Fruit fly (Drosophila melanogaster) whole organism, pupa: ENCODE results near the gene RpS14b.

Source experiments
- CG10348 ChIP-seq: fragments of 200-800 bp; sonication (Bioruptor generic); IDR thresholded peaks from 2 replicates; pipeline ENCODE4 v1.3.6; 2022; ENCODE audit warnings: missing biosample characterization, missing genetic modification characterization
- CG12605 ChIP-seq: fragments of 200-800 bp; sonication (Bioruptor generic); IDR thresholded peaks from 2 replicates; pipeline ENCODE4 v1.3.6; 2022; ENCODE audit warnings: missing biosample characterization, missing genetic modification characterization
- CG13204 ChIP-seq: fragments of 200-800 bp; sonication (Bioruptor generic); optimal IDR thresholded peaks from 2 replicates; lab custom pipeline; 2018; ENCODE audit warnings: missing biosample characterization, mild to moderate bottlenecking, missing genetic modification characterization, moderate library complexity
- CG14655 ChIP-seq: fragments of 200-800 bp; sonication (Bioruptor generic); optimal IDR thresholded peaks from 3 replicates; lab custom pipeline; 2017; ENCODE audit warnings: mild to moderate bottlenecking, missing biosample characterization, missing genetic modification reagents, missing genetic modification characterization
- CG15710 ChIP-seq: fragments of 200-800 bp; sonication (Bioruptor generic); optimal IDR thresholded peaks from 2 replicates; lab custom pipeline; 2018; ENCODE audit warnings: missing biosample characterization, mild to moderate bottlenecking, missing genetic modification characterization, moderate library complexity
- CG17806 ChIP-seq: fragments of 200-800 bp; sonication (Bioruptor generic); optimal IDR thresholded peaks from 2 replicates; lab custom pipeline; 2018; ENCODE audit warnings: missing biosample characterization, mild to moderate bottlenecking, missing genetic modification characterization, moderate library complexity
- CG32121 ChIP-seq: fragments of 200-800 bp; sonication (Bioruptor generic); IDR thresholded peaks from 2 replicates; pipeline ENCODE4 v1.3.6; 2022; ENCODE audit warnings: missing biosample characterization, missing genetic modification characterization
- CG34367 ChIP-seq: fragments of 200-800 bp; sonication (Bioruptor generic); optimal IDR thresholded peaks from 2 replicates; lab custom pipeline; 2018; ENCODE audit warnings: missing biosample characterization, mild to moderate bottlenecking, missing genetic modification characterization
- CG4496 ChIP-seq: fragments of 200-800 bp; sonication (Bioruptor generic); IDR thresholded peaks from 3 replicates; pipeline ENCODE4 v1.3.6; 2022; ENCODE audit warnings: missing biosample characterization, missing genetic modification characterization
- CG8159 ChIP-seq: fragments of 200-800 bp; sonication (Bioruptor generic); optimal IDR thresholded peaks from 3 replicates; lab custom pipeline; 2018; ENCODE audit warnings: missing biosample characterization, mild to moderate bottlenecking, missing genetic modification characterization, moderate library complexity
- CG8301 ChIP-seq: fragments of 200-800 bp; sonication (Bioruptor generic); optimal IDR thresholded peaks from 2 replicates; lab custom pipeline; 2018; ENCODE audit warnings: missing biosample characterization, mild to moderate bottlenecking, missing genetic modification characterization
- CG9948 ChIP-seq: fragments of 200-800 bp; sonication (Bioruptor generic); optimal IDR thresholded peaks from 2 replicates; lab custom pipeline; 2018; ENCODE audit warnings: missing biosample characterization, mild to moderate bottlenecking, missing genetic modification characterization, moderate library complexity
- D1 ChIP-seq: fragments of 200-800 bp; sonication (Bioruptor generic); optimal IDR thresholded peaks from 2 replicates; lab custom pipeline; 2018; ENCODE audit warnings: missing biosample characterization, mild to moderate bottlenecking, missing genetic modification characterization, moderate library complexity
- EcR ChIP-seq: fragments of 200-800 bp; sonication (Bioruptor generic); optimal IDR thresholded peaks from 3 replicates; lab custom pipeline; 2019; ENCODE audit warnings: missing biosample characterization, missing genetic modification characterization, mild to moderate bottlenecking, moderate library complexity, missing genetic modification reagents
- Ets98B ChIP-seq: fragments of 200-800 bp; sonication (Bioruptor generic); IDR thresholded peaks from 2 replicates; pipeline ENCODE4 v1.3.6; 2022; ENCODE audit warnings: missing biosample characterization, missing genetic modification characterization
- Pif1A ChIP-seq: fragments of 200-800 bp; sonication (Bioruptor generic); optimal IDR thresholded peaks from 3 replicates; lab custom pipeline; 2016; ENCODE audit warnings: missing biosample characterization, missing genetic modification characterization
- Pif1B ChIP-seq: fragments of 200-800 bp; sonication (Bioruptor generic); optimal IDR thresholded peaks from 3 replicates; lab custom pipeline; 2016; ENCODE audit warnings: missing biosample characterization, missing genetic modification characterization
- Snoo ChIP-seq: fragments of 200-800 bp; sonication (Bioruptor generic); optimal IDR thresholded peaks from 3 replicates; lab custom pipeline; 2017; ENCODE audit warnings: missing biosample characterization, mild to moderate bottlenecking, missing genetic modification characterization, inconsistent platforms
- fd96Ca ChIP-seq: fragments of 200-800 bp; sonication (Bioruptor generic); IDR thresholded peaks from 3 replicates; pipeline ENCODE4 v1.3.6; 2022; ENCODE audit warnings: missing biosample characterization, missing genetic modification characterization
- gl ChIP-seq: fragments of 200-800 bp; sonication (Bioruptor generic); optimal IDR thresholded peaks from 2 replicates; lab custom pipeline; 2018; ENCODE audit warnings: missing biosample characterization, mild to moderate bottlenecking, missing genetic modification characterization
- rn ChIP-seq: fragments of 200-800 bp; sonication (Bioruptor generic); IDR thresholded peaks from 2 replicates; pipeline ENCODE4 v1.3.6; 2022; ENCODE audit warnings: missing biosample characterization, missing genetic modification characterization

Gene RpS14b

dm6 chrX:7969188-7969829 lies 34.6 kb downstream of the RpS14b start:
- TF ChIP-seq CG8159 (tag; lab: Kevin White, UChicago) (peak; percentile 17), CG12605 (GFP tag; lab: Robert Waterston, UW) (0 out of 2 replicates have a peak, but pooled peaks have one; percentile 18), CG17806 (tag; lab: Kevin White, UChicago) (no peak), Ets98B (GFP tag; lab: Robert Waterston, UW) (peak; percentile 28; the same call in 1 of the 2 replicates), CG4496 (GFP tag; lab: Robert Waterston, UW) (0 out of 3 replicates have a peak, but pooled peaks have one; percentile 17)
- TF ChIP-seq, all 21 proteins: peak for 4

DNA sequence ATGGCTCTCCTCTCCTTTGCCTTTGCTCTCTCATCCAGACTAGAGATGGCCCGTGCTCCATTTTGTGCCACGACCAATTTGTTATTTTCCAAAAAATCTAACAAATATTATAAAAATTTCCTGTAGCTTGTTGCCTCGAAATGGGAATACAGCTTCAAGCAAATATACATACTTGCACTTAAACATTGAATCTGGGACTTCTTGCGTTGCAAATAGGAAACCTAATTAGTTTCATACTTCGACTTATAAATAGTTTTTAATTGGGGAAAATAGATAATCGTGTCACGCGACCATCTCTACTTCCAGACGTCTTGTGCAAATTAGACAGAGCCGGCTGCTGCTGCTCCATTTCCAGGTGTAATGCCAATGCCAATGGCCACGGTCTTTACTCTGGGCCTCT lies 35.7 kb downstream of the RpS14b start:
- peak; percentile 68 for TF ChIP-seq gl (tag; lab: Kevin White, UChicago)
- TF ChIP-seq CG10348 = no peak
- TF ChIP-seq fd96Ca (GFP tag; lab: Robert Waterston, UW) = peak; percentile 82
- TF ChIP-seq CG32121 = peak; percentile 64
- TF ChIP-seq Ets98B (GFP tag; lab: Robert Waterston, UW) = peak; percentile 58
- TF ChIP-seq CG12605 (GFP tag; lab: Robert Waterston, UW) = no peak
- TF ChIP-seq rn (GFP tag; lab: Robert Waterston, UW) = peak; percentile 19; the same call in 1 of the 2 replicates
- TF ChIP-seq Pif1A (GFP tag; lab: Kevin White, UChicago) = peak; percentile 86
- TF ChIP-seq CG8159 (tag; lab: Kevin White, UChicago) = peak; percentile 86
- TF ChIP-seq EcR = no peak
- TF ChIP-seq CG15710 (tag; lab: Kevin White, UChicago) = peak; percentile 88
- TF ChIP-seq CG34367 (tag; lab: Kevin White, UChicago) = peak; percentile 85
- peak; percentile 75 for TF ChIP-seq Pif1B
- TF ChIP-seq D1 (tag; lab: Kevin White, UChicago) = peak; percentile 62
- peak; percentile 86 for TF ChIP-seq CG9948 (tag; lab: Kevin White, UChicago)
- peak; percentile 84 for TF ChIP-seq CG8301
- peak; percentile 49 for TF ChIP-seq CG13204 (GFP tag; lab: Kevin White, UChicago)
- peak; percentile 85 for TF ChIP-seq CG17806 (tag; lab: Kevin White, UChicago)
- TF ChIP-seq CG14655 = peak; percentile 89
- peak; percentile 56 for TF ChIP-seq CG4496 (GFP tag; lab: Robert Waterston, UW)
- TF ChIP-seq Snoo (tag; lab: Kevin White, UChicago) = peak; percentile 78
- TF ChIP-seq, all 21 proteins: peak for 18

DNA sequence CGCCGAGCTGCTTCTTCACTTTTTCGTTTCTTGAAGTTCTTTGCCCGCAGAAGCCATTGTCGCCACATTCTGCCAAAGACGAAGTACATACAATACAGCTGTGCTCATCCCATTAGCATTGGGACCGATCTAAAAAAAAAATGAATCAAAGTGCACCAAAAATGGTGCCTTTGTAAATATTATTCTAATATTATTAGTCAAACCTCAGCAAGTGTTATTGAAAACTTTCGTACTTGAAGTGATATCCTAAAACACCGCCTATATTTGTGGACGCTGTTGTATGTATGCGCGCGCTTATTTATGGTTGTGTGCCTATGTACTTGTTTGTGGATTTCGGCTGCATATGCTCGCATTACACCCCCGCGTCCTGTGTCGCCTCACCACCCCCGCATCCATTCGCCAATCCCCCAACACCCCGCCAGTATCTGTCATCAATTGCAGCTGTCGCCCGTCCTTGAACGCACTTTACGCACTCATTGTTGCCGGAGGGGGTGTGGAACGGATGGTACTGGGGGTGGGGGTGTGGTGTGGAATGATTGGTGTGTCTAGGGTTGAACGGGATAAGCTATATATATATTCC lies 37.8 kb downstream of the RpS14b start:
- TF ChIP-seq CG32121 = peak; percentile 84
- peak; percentile 93 for TF ChIP-seq CG8159 (tag; lab: Kevin White, UChicago)
- TF ChIP-seq CG12605 (GFP tag; lab: Robert Waterston, UW) = peak; percentile 89
- TF ChIP-seq CG14655 = peak; percentile 89
- peak; percentile 86 for TF ChIP-seq CG13204 (GFP tag; lab: Kevin White, UChicago)
- TF ChIP-seq CG9948 (tag; lab: Kevin White, UChicago) = peak; percentile 92
- peak; percentile 93 for TF ChIP-seq fd96Ca (GFP tag; lab: Robert Waterston, UW)
- TF ChIP-seq CG17806 (tag; lab: Kevin White, UChicago) = peak; percentile 90
- peak; percentile 95 for TF ChIP-seq CG4496 (GFP tag; lab: Robert Waterston, UW)
- TF ChIP-seq EcR = peak; percentile 68
- peak; percentile 93 for TF ChIP-seq CG15710 (tag; lab: Kevin White, UChicago)
- TF ChIP-seq CG34367 (tag; lab: Kevin White, UChicago) = peak; percentile 91
- peak; percentile 87 for TF ChIP-seq CG8301
- TF ChIP-seq CG10348 = peak; percentile 64
- peak; percentile 74 for TF ChIP-seq rn (GFP tag; lab: Robert Waterston, UW)
- peak; percentile 88 for TF ChIP-seq gl (tag; lab: Kevin White, UChicago)
- TF ChIP-seq Pif1A (GFP tag; lab: Kevin White, UChicago) = peak; percentile 91
- TF ChIP-seq Ets98B (GFP tag; lab: Robert Waterston, UW) = peak; percentile 91
- TF ChIP-seq Snoo (tag; lab: Kevin White, UChicago) = peak; percentile 86
- TF ChIP-seq Pif1B = peak; percentile 89
- peak; percentile 45 for TF ChIP-seq D1 (tag; lab: Kevin White, UChicago)

DNA sequence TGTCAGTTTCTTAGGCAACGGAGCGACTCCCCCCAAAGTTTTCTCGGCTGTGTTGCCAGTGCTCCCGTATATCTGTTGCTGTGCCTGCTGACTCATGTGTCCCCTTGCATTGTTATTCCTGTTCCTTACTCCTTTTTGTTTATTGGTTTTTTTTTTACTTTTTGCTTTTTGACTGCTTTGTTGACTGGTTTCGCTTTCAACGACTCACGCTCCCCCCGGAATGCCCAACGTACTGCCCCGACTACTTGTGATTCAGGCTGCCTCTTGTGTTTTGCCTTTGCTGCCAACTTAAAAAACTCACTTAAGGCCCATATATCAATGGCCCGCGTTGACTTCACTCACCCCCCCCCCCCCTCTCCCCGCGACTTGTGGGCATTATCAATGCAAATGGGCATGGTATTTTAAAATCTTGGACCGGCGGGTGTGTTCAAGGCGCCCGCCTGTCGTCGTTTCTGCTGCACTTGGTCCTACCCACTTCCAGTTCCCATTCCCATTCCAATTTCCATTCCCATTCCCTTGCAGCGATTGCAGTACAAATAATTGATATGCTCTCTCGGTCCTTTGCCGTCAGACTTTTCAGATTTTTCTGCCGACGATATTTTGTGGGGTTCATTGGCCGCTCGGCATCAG lies 38.7 kb downstream of the RpS14b start:
- peak; percentile 39 for TF ChIP-seq CG8159 (tag; lab: Kevin White, UChicago)
- peak; percentile 7 for TF ChIP-seq CG34367 (tag; lab: Kevin White, UChicago)
- no peak for TF ChIP-seq Pif1B
- no peak for TF ChIP-seq Ets98B (GFP tag; lab: Robert Waterston, UW)
- peak; percentile 23 for TF ChIP-seq CG17806 (tag; lab: Kevin White, UChicago)
- TF ChIP-seq CG15710 (tag; lab: Kevin White, UChicago) = peak; percentile 29
- TF ChIP-seq CG13204 (GFP tag; lab: Kevin White, UChicago) = peak; percentile 69
- TF ChIP-seq CG32121 = no peak
- TF ChIP-seq D1 (tag; lab: Kevin White, UChicago) = no peak
- peak; percentile 82 for TF ChIP-seq EcR
- TF ChIP-seq Pif1A (GFP tag; lab: Kevin White, UChicago) = no peak
- no peak for TF ChIP-seq CG8301
- no peak for TF ChIP-seq CG9948 (tag; lab: Kevin White, UChicago)
- TF ChIP-seq gl (tag; lab: Kevin White, UChicago) = peak; percentile 71
- no peak for TF ChIP-seq rn (GFP tag; lab: Robert Waterston, UW)
- TF ChIP-seq Snoo (tag; lab: Kevin White, UChicago) = peak; percentile 23
- TF ChIP-seq, all 21 proteins: peak for 8
